Fruit fly (Drosophila melanogaster): ENCODE results near the gene SdicA.

Gene SdicA

dm6 chrX:20247710-20248109 is 46.0 kb upstream of the SdicA start (continued):
- TF ChIP-seq CG31627 (GFP tag; optimal IDR thresholded peaks at IDR 0.05): peak; percentile 22
- TF ChIP-seq Hr38 (GFP tag; optimal IDR thresholded peaks at IDR 0.05): no peak
- no peak for TF ChIP-seq spab (GFP tag; optimal IDR thresholded peaks at IDR 0.05)
- peak; percentile 35 for TF ChIP-seq fd59A (GFP tag; optimal IDR thresholded peaks at IDR 0.05)
- no peak for TF ChIP-seq CG10669 (GFP tag; optimal IDR thresholded peaks at IDR 0.05)
- peak; percentile 19 for TF ChIP-seq pdm3 (GFP tag; optimal IDR thresholded peaks at IDR 0.05)
- TF ChIP-seq Sox15 (GFP tag; optimal IDR thresholded peaks at IDR 0.05): no peak
- TF ChIP-seq Ets21C (GFP tag; optimal IDR thresholded peaks at IDR 0.05): no peak
- TF ChIP-seq Gug (GFP tag; IDR thresholded peaks at IDR 0.05): no peak
- no peak for TF ChIP-seq CG7368 (GFP tag; optimal IDR thresholded peaks at IDR 0.05)
- TF ChIP-seq cyc (GFP tag; optimal IDR thresholded peaks at IDR 0.05): peak; percentile 29
- TF ChIP-seq Eip93F (GFP tag; optimal IDR thresholded peaks at IDR 0.05): no peak
- TF ChIP-seq fd85E (GFP tag; optimal IDR thresholded peaks at IDR 0.05): no peak
- TF ChIP-seq topi (GFP tag; optimal IDR thresholded peaks at IDR 0.05): peak; percentile 13
- TF ChIP-seq dsx (GFP tag; optimal IDR thresholded peaks at IDR 0.05; ENCODE audit: poor library complexity, severe bottlenecking): no peak
- peak; percentile 12 for TF ChIP-seq CG8319 (GFP tag; optimal IDR thresholded peaks at IDR 0.05)
- TF ChIP-seq CG8632 (GFP tag; optimal IDR thresholded peaks at IDR 0.05): no peak
- TF ChIP-seq Sox102F (GFP tag; optimal IDR thresholded peaks at IDR 0.05): no peak

- no peak for TF ChIP-seq CG34406 (GFP tag; optimal IDR thresholded peaks at IDR 0.05)
- no peak for TF ChIP-seq Hr38 (GFP tag; optimal IDR thresholded peaks at IDR 0.05)
- TF ChIP-seq CG16779 (tag; optimal IDR thresholded peaks at IDR 0.05): no peak
- TF ChIP-seq Blimp-1 (GFP tag; optimal IDR thresholded peaks at IDR 0.05): no peak
- no peak for TF ChIP-seq eg (GFP tag; IDR thresholded peaks at IDR 0.05)
- TF ChIP-seq dsx (GFP tag; optimal IDR thresholded peaks at IDR 0.05; ENCODE audit: poor library complexity, severe bottlenecking): no peak
- TF ChIP-seq Ets96B (tag; optimal IDR thresholded peaks at IDR 0.05): no peak
- TF ChIP-seq esn (GFP tag; optimal IDR thresholded peaks at IDR 0.05): no peak
- TF ChIP-seq CG8319 (GFP tag; optimal IDR thresholded peaks at IDR 0.05): no peak
- TF ChIP-seq Ets21C (GFP tag; optimal IDR thresholded peaks at IDR 0.05): no peak
- TF ChIP-seq CG11762 (GFP tag; optimal IDR thresholded peaks at IDR 0.05; ENCODE audit: insufficient read depth): no peak
- TF ChIP-seq CG10669 (GFP tag; optimal IDR thresholded peaks at IDR 0.05): no peak
Observed at dm6 chrX:20245218-20245863, 43.6 kb upstream of the SdicA start.

- TF ChIP-seq CG8319 (GFP tag; optimal IDR thresholded peaks at IDR 0.05): peak; percentile 11
- TF ChIP-seq Met (GFP tag; optimal IDR thresholded peaks at IDR 0.05): peak; percentile 35
- TF ChIP-seq CG10669 (GFP tag; optimal IDR thresholded peaks at IDR 0.05): no peak
- TF ChIP-seq vri (GFP tag; optimal IDR thresholded peaks at IDR 0.05): no peak
- TF ChIP-seq CG6854 (GFP tag; optimal IDR thresholded peaks at IDR 0.05): peak; percentile 67
- no peak for TF ChIP-seq esn (GFP tag; optimal IDR thresholded peaks at IDR 0.05)
- TF ChIP-seq topi (GFP tag; optimal IDR thresholded peaks at IDR 0.05): peak; percentile 38
- TF ChIP-seq Blimp-1 (GFP tag; optimal IDR thresholded peaks at IDR 0.05): no peak
- TF ChIP-seq CG8119 (GFP tag; IDR thresholded peaks at IDR 0.05): peak; percentile 78
- TF ChIP-seq Gug (GFP tag; IDR thresholded peaks at IDR 0.05): 0 out of 2 replicates have a peak, but pooled peaks have one; percentile 14
- TF ChIP-seq Eip78C (GFP tag): peak; percentile 50
- TF ChIP-seq CG11762 (GFP tag; optimal IDR thresholded peaks at IDR 0.05; ENCODE audit: insufficient read depth): no peak
- TF ChIP-seq CG15336 (GFP tag; IDR thresholded peaks at IDR 0.05): peak; percentile 79
- TF ChIP-seq CG6276 (GFP tag; optimal IDR thresholded peaks at IDR 0.05): peak; percentile 82
- peak; percentile 86 for TF ChIP-seq eg (GFP tag; IDR thresholded peaks at IDR 0.05)
- peak; percentile 39 for TF ChIP-seq Sox102F (GFP tag; optimal IDR thresholded peaks at IDR 0.05)
- TF ChIP-seq ss (GFP tag; optimal IDR thresholded peaks at IDR 0.05): no peak
- no peak for TF ChIP-seq CG4318 (GFP tag; optimal IDR thresholded peaks at IDR 0.05)
- no peak for TF ChIP-seq dac (GFP tag; optimal IDR thresholded peaks at IDR 0.05)
- no peak for TF ChIP-seq cyc (GFP tag; optimal IDR thresholded peaks at IDR 0.05)
- TF ChIP-seq Lpt (GFP tag; optimal IDR thresholded peaks at IDR 0.05): peak; percentile 27
- peak; percentile 22 for TF ChIP-seq CG3919 (GFP tag; optimal IDR thresholded peaks at IDR 0.05)
- TF ChIP-seq net (GFP tag; optimal IDR thresholded peaks at IDR 0.05): peak; percentile 41
- TF ChIP-seq CG34406 (GFP tag; optimal IDR thresholded peaks at IDR 0.05): peak; percentile 28
- TF ChIP-seq Eip75B (GFP tag; optimal IDR thresholded peaks at IDR 0.05): peak; percentile 10
- peak; percentile 9; the same call in 1 of the 2 replicates for TF ChIP-seq CG11294 (GFP tag; IDR thresholded peaks at IDR 0.05)
- peak; percentile 15 for TF ChIP-seq CG6792 (GFP tag; optimal IDR thresholded peaks at IDR 0.05)
- TF ChIP-seq CG3032 (tag; optimal IDR thresholded peaks at IDR 0.05): no peak
- TF ChIP-seq pdm3 (GFP tag; optimal IDR thresholded peaks at IDR 0.05): peak; percentile 29
- peak; percentile 16 for TF ChIP-seq lz (GFP tag; optimal IDR thresholded peaks at IDR 0.05)
- peak; percentile 27 for TF ChIP-seq dsx (GFP tag; optimal IDR thresholded peaks at IDR 0.05; ENCODE audit: poor library complexity, severe bottlenecking)
- TF ChIP-seq CG8632 (GFP tag; optimal IDR thresholded peaks at IDR 0.05): peak; percentile 14
- no peak for TF ChIP-seq CG9139 (GFP tag; optimal IDR thresholded peaks at IDR 0.05)
Observed at dm6 chrX:20244278-20244677, 42.5 kb upstream of the SdicA start, which contains the start of gene Peritrophin-A. Gene Peritrophin-A (plus strand): TSS chrX:20244647.

Data from whole organism, prepupa.